Fruit fly (Drosophila melanogaster) whole organism, embryonic: ENCODE measurements around the gene gry.

Source experiments
- CG10543 ChIP-seq: fragments of 200-800 bp; sonication (Bioruptor generic); optimal IDR thresholded peaks from 3 replicates; lab custom pipeline; 2017; ENCODE audit warnings: missing biosample characterization, mild to moderate bottlenecking, missing genetic modification characterization, moderate library complexity
- CG11456 ChIP-seq: fragments of 200-800 bp; sonication (Bioruptor generic); IDR thresholded peaks from 3 replicates; pipeline ENCODE4 v1.3.6; 2022; ENCODE audit warnings: missing biosample characterization, missing genetic modification characterization
- CG1233 ChIP-seq: fragments of 200-800 bp; sonication (Bioruptor generic); optimal IDR thresholded peaks from 4 replicates; lab custom pipeline; 2018; ENCODE audit warnings: missing biosample characterization, mild to moderate bottlenecking, missing genetic modification characterization
- CG15601 ChIP-seq: fragments of 200-800 bp; sonication (Bioruptor generic); optimal IDR thresholded peaks from 3 replicates; lab custom pipeline; 2019; ENCODE audit warnings: missing biosample characterization, mild to moderate bottlenecking, missing genetic modification characterization, moderate library complexity
- CG16863 ChIP-seq: fragments of 200-800 bp; sonication (Bioruptor generic); optimal IDR thresholded peaks from 3 replicates; lab custom pipeline; 2016; ENCODE audit warnings: missing biosample characterization, missing genetic modification characterization
- CG1792 ChIP-seq: fragments of 200-800 bp; sonication (Bioruptor generic); optimal IDR thresholded peaks from 2 replicates; lab custom pipeline; 2016; ENCODE audit warnings: missing biosample characterization, missing genetic modification characterization
- CG1832 ChIP-seq: fragments of 200-800 bp; sonication (Bioruptor generic); optimal IDR thresholded peaks from 2 replicates; lab custom pipeline; 2017; ENCODE audit warnings: missing biosample characterization, mild to moderate bottlenecking, missing genetic modification characterization, inconsistent platforms
- CG18599 ChIP-seq: fragments of 200-800 bp; sonication (Bioruptor generic); optimal IDR thresholded peaks from 3 replicates; lab custom pipeline; 2017; ENCODE audit warnings: missing biosample characterization, missing genetic modification characterization, mild to moderate bottlenecking, moderate library complexity, missing genetic modification reagents
- CG18764 ChIP-seq: fragments of 200-800 bp; sonication (Bioruptor generic); optimal IDR thresholded peaks from 3 replicates; lab custom pipeline; 2016; ENCODE audit warnings: missing biosample characterization, missing genetic modification characterization
- CG2202 ChIP-seq: fragments of 200-800 bp; sonication (Bioruptor generic); optimal IDR thresholded peaks from 2 replicates; lab custom pipeline; 2018; ENCODE audit warnings: missing biosample characterization, mild to moderate bottlenecking, missing genetic modification characterization
- CG2875 ChIP-seq: fragments of 200-800 bp; sonication (Bioruptor generic); optimal IDR thresholded peaks from 2 replicates; lab custom pipeline; 2017; ENCODE audit warnings: missing biosample characterization, mild to moderate bottlenecking, missing genetic modification characterization, missing genetic modification reagents
- CG2889 ChIP-seq: fragments of 200-800 bp; sonication (Bioruptor generic); IDR thresholded peaks from 3 replicates; pipeline ENCODE4 v1.3.6; 2022; ENCODE audit warnings: missing biosample characterization, missing genetic modification characterization
- CG32772 ChIP-seq: fragments of 200-800 bp; sonication (Bioruptor generic); IDR thresholded peaks from 2 replicates; pipeline ENCODE4 v1.3.6; 2022; ENCODE audit warnings: missing biosample characterization, missing genetic modification characterization
- CG7745 ChIP-seq: fragments of 200-800 bp; sonication (Bioruptor generic); optimal IDR thresholded peaks from 2 replicates; lab custom pipeline; 2018; ENCODE audit warnings: missing biosample characterization, mild to moderate bottlenecking, missing genetic modification characterization, moderate library complexity
- CG7963 ChIP-seq: fragments of 200-800 bp; sonication (Bioruptor generic); IDR thresholded peaks from 3 replicates; pipeline ENCODE4 v1.3.6; 2022; ENCODE audit warnings: missing biosample characterization, missing genetic modification characterization; ENCODE audit not compliant: partially characterized antibody
- CG8359 ChIP-seq: fragments of 200-800 bp; sonication (Bioruptor generic); optimal IDR thresholded peaks from 2 replicates; lab custom pipeline; 2017; ENCODE audit warnings: missing biosample characterization, mild to moderate bottlenecking, missing genetic modification characterization, borderline replicate concordance
- CG9437 ChIP-seq: fragments of 200-800 bp; sonication (Bioruptor generic); optimal IDR thresholded peaks from 2 replicates; lab custom pipeline; 2018; ENCODE audit warnings: missing biosample characterization, mild to moderate bottlenecking, missing genetic modification characterization
- CkIIα-i1 ChIP-seq: fragments of 200-800 bp; sonication (Bioruptor generic); IDR thresholded peaks from 2 replicates; pipeline ENCODE4 v1.3.6; 2022; ENCODE audit warnings: missing biosample characterization, missing genetic modification characterization
- D19A ChIP-seq: fragments of 200-800 bp; optimal IDR thresholded peaks from 3 replicates; lab custom pipeline; 2019; ENCODE audit warnings: missing biosample characterization, mild to moderate bottlenecking, missing genetic modification characterization, moderate library complexity
- Dek ChIP-seq: fragments of 200-800 bp; sonication (Bioruptor generic); optimal IDR thresholded peaks from 3 replicates; lab custom pipeline; 2019; ENCODE audit warnings: missing biosample characterization, mild to moderate bottlenecking, missing genetic modification characterization, moderate library complexity
- Dfd ChIP-seq, 2 experiments: fragments of >200 bp; optimal IDR thresholded peaks; 2 replicates each; lab custom pipeline; 2017; ENCODE audit warnings: missing biosample characterization in 2 of 2, missing genetic modification characterization in 2 of 2
- Fer1 ChIP-seq: fragments of 200-800 bp; sonication (Bioruptor generic); optimal IDR thresholded peaks from 2 replicates; lab custom pipeline; 2017; ENCODE audit warnings: missing biosample characterization, mild to moderate bottlenecking, missing genetic modification characterization
- GATAe ChIP-seq: fragments of 200-800 bp; sonication (Bioruptor generic); conservative IDR thresholded peaks from 2 replicates; pipeline ENCODE4 v1.3.6; 2022; ENCODE audit warnings: missing biosample characterization, missing genetic modification characterization
- HHEX ChIP-seq: fragments of 200-800 bp; sonication (Bioruptor generic); optimal IDR thresholded peaks from 3 replicates; lab custom pipeline; 2017; ENCODE audit warnings: missing biosample characterization, mild to moderate bottlenecking, missing genetic modification characterization, missing genetic modification reagents
- Med ChIP-seq: fragments of 200-800 bp; sonication (Bioruptor generic); peaks from one replicate; lab custom pipeline; 2016; ENCODE audit warnings: missing biosample characterization, missing genetic modification characterization, mild to moderate bottlenecking, inconsistent platforms, moderate library complexity
- Nf-YB ChIP-seq: fragments of 200-800 bp; sonication (Bioruptor generic); optimal IDR thresholded peaks from 3 replicates; lab custom pipeline; 2019; ENCODE audit warnings: missing biosample characterization, mild to moderate bottlenecking, missing genetic modification characterization, moderate library complexity
- Oaz ChIP-seq: fragments of 200-800 bp; sonication (Bioruptor generic); IDR thresholded peaks from 2 replicates; pipeline ENCODE4 v1.3.6; 2022; ENCODE audit warnings: missing biosample characterization, missing genetic modification characterization
- Optix ChIP-seq: fragments of 200-800 bp; sonication (Bioruptor generic); IDR thresholded peaks from 3 replicates; pipeline ENCODE4 v1.3.6; 2022; ENCODE audit warnings: missing biosample characterization, missing genetic modification characterization
- PHDP ChIP-seq: fragments of 200-800 bp; sonication (Bioruptor generic); optimal IDR thresholded peaks from 3 replicates; lab custom pipeline; 2018; ENCODE audit warnings: missing biosample characterization, mild to moderate bottlenecking, missing genetic modification characterization, moderate library complexity
- Poxn ChIP-seq: fragments of 200-800 bp; sonication (Bioruptor generic); IDR thresholded peaks from 2 replicates; pipeline ENCODE4 v1.3.6; 2022; ENCODE audit warnings: missing biosample characterization, missing genetic modification characterization
- Sox102F ChIP-seq: fragments of 200-800 bp; sonication (Bioruptor generic); optimal IDR thresholded peaks from 2 replicates; lab custom pipeline; 2018; ENCODE audit warnings: missing biosample characterization, mild to moderate bottlenecking, missing genetic modification characterization, moderate library complexity
- ci ChIP-seq: fragments of 200-800 bp; sonication (Bioruptor generic); IDR thresholded peaks from 3 replicates; pipeline ENCODE4 v1.3.6; 2022; ENCODE audit warnings: missing biosample characterization, missing genetic modification characterization
- crp ChIP-seq, 2 experiments: fragments of 200-800 bp; sonication (Bioruptor generic); optimal IDR thresholded peaks; 2 replicates in 1 of 2; 3 replicates in 1 of 2; lab custom pipeline; 2017; ENCODE audit warnings: missing biosample characterization in 2 of 2, missing genetic modification characterization in 2 of 2, mild to moderate bottlenecking in 1 of 2, moderate library complexity in 1 of 2
- dysf ChIP-seq: fragments of 200-800 bp; sonication (Bioruptor generic); IDR thresholded peaks from 3 replicates; pipeline ENCODE4 v1.3.6; 2022; ENCODE audit warnings: missing biosample characterization, missing genetic modification characterization
- en ChIP-seq: fragments of 200-800 bp; sonication (Bioruptor generic); optimal IDR thresholded peaks from 2 replicates; lab custom pipeline; 2016; ENCODE audit warnings: missing biosample characterization, missing genetic modification characterization
- eve ChIP-seq, 2 experiments: fragments of >200 bp; optimal IDR thresholded peaks; 2 replicates each; lab custom pipeline; 2017; ENCODE audit warnings: missing biosample characterization in 2 of 2, missing genetic modification characterization in 2 of 2
- ewg ChIP-seq: fragments of 200-800 bp; sonication (Bioruptor generic); optimal IDR thresholded peaks from 3 replicates; lab custom pipeline; 2017; ENCODE audit warnings: mild to moderate bottlenecking, missing biosample characterization, missing genetic modification reagents, missing genetic modification characterization
- fd102C ChIP-seq: fragments of 200-800 bp; sonication (Bioruptor generic); optimal IDR thresholded peaks from 2 replicates; lab custom pipeline; 2018; ENCODE audit warnings: missing biosample characterization, mild to moderate bottlenecking, missing genetic modification characterization, moderate library complexity
- fd96Cb ChIP-seq: fragments of 200-800 bp; sonication (Bioruptor generic); optimal IDR thresholded peaks from 2 replicates; lab custom pipeline; 2018; ENCODE audit warnings: missing biosample characterization, mild to moderate bottlenecking, missing genetic modification characterization, moderate library complexity
- lab ChIP-seq: fragments of 200-800 bp; sonication (Bioruptor generic); optimal IDR thresholded peaks from 3 replicates; lab custom pipeline; 2017; ENCODE audit warnings: missing biosample characterization, missing genetic modification characterization, mild to moderate bottlenecking, moderate library complexity, missing genetic modification reagents
- pb ChIP-seq: fragments of 200-800 bp; sonication (Bioruptor generic); optimal IDR thresholded peaks from 3 replicates; lab custom pipeline; 2016; ENCODE audit warnings: missing biosample characterization, missing genetic modification characterization
- pnt ChIP-seq: fragments of 200-800 bp; sonication (Bioruptor generic); optimal IDR thresholded peaks from 3 replicates; lab custom pipeline; 2016; ENCODE audit warnings: missing biosample characterization, missing genetic modification characterization
- row ChIP-seq: fragments of 200-800 bp; sonication (Bioruptor generic); IDR thresholded peaks from 3 replicates; pipeline ENCODE4 v1.3.6; 2022; ENCODE audit warnings: missing biosample characterization, missing genetic modification characterization
- sd ChIP-seq: fragments of 200-800 bp; sonication (Bioruptor generic); optimal IDR thresholded peaks from 3 replicates; lab custom pipeline; 2018; ENCODE audit warnings: missing biosample characterization, mild to moderate bottlenecking, missing genetic modification characterization, moderate library complexity
- slou ChIP-seq: fragments of 200-800 bp; sonication (Bioruptor generic); optimal IDR thresholded peaks from 3 replicates; lab custom pipeline; 2016; ENCODE audit warnings: missing biosample characterization, missing genetic modification characterization
- sr ChIP-seq: fragments of 200-800 bp; sonication (Bioruptor generic); IDR thresholded peaks from 3 replicates; pipeline ENCODE4 v1.3.6; 2022; ENCODE audit warnings: missing biosample characterization, missing genetic modification characterization
- stc ChIP-seq: fragments of 200-800 bp; sonication (Bioruptor generic); IDR thresholded peaks from 2 replicates; pipeline ENCODE4 v1.3.6; 2022; ENCODE audit warnings: missing biosample characterization, missing genetic modification characterization
- ttk ChIP-seq: fragments of 200-800 bp; sonication (Bioruptor generic); IDR thresholded peaks from 2 replicates; pipeline ENCODE4 v2.1.2; 2022; ENCODE audit warnings: missing biosample characterization, missing genetic modification characterization
- unc-4 ChIP-seq: fragments of 200-800 bp; sonication (Bioruptor generic); IDR thresholded peaks from 2 replicates; pipeline ENCODE4 v1.3.6; 2022; ENCODE audit warnings: missing biosample characterization, missing genetic modification characterization; ENCODE audit not compliant: partially characterized antibody
- zen ChIP-seq: fragments of 200-800 bp; sonication (Bioruptor generic); optimal IDR thresholded peaks from 3 replicates; lab custom pipeline; 2018; ENCODE audit warnings: missing biosample characterization, mild to moderate bottlenecking, missing genetic modification characterization, moderate library complexity

Gene gry

DNA sequence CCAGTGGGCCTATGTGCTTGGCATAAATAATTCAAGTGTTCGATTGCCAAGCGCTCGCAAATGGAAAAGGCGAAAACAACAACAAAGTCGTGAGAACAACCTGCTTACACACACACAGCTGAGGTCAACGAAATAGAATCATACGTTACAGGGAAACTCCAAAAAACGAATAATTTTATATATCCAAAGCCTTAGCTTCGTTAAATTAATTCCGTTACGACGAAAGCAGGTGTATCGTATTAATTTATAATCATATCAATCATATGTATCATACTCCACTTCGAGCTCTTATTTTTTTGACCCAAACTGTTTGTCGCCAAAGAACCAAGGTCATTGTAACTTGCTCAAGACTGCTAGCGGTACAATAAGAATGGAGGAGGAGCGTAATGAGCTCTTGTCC lies 19.4 kb upstream of the gry start (continued):
- peak; percentile 80 for TF ChIP-seq Dek (tag; lab: Kevin White, UChicago)
- peak; percentile 89 for TF ChIP-seq CG1233
- TF ChIP-seq ewg (GFP tag; lab: Kevin White, UChicago) = peak; percentile 59
- peak; percentile 85 for TF ChIP-seq stc
- TF ChIP-seq CG8359 (GFP tag; lab: Kevin White, UChicago) = peak; percentile 79
- peak; percentile 87 for TF ChIP-seq CG32772 (GFP tag; lab: Robert Waterston, UW)
- TF ChIP-seq row (GFP tag; lab: Robert Waterston, UW) = peak; percentile 95
- peak; percentile 48; the same call in 1 of the 3 replicates for TF ChIP-seq CG2889
- peak; percentile 25 for TF ChIP-seq fd102C (GFP tag; lab: Kevin White, UChicago)
- no peak for TF ChIP-seq Fer1 (GFP tag; lab: Kevin White, UChicago)
- peak; percentile 75 for TF ChIP-seq ttk (GFP tag; lab: Robert Waterston, UW)
- peak; percentile 97 for TF ChIP-seq Med
- TF ChIP-seq D19A (tag; lab: Kevin White, UChicago) = no peak
- TF ChIP-seq slou = peak; percentile 32
- TF ChIP-seq CG1832 = no peak
- TF ChIP-seq Sox102F (GFP tag; lab: Kevin White, UChicago) = peak; percentile 86
- peak; percentile 79 for TF ChIP-seq CG16863
- peak; percentile 92 for TF ChIP-seq CG11456 (GFP tag; lab: Robert Waterston, UW)
- peak; percentile 92 for TF ChIP-seq PHDP
- TF ChIP-seq crp (GFP tag; optimal IDR thresholded peaks at IDR 0.05; lab: Kevin White, UChicago) = peak in 1 of 2 experiments; percentile 2
- TF ChIP-seq sd (tag; lab: Kevin White, UChicago) = no peak
- peak; percentile 87 for TF ChIP-seq fd96Cb (tag; lab: Kevin White, UChicago)
- TF ChIP-seq Dfd (GFP tag; optimal IDR thresholded peaks at IDR 0.05; lab: Kevin White, UChicago) = no peak
- peak; percentile 79 for TF ChIP-seq en
- peak; percentile 69 for TF ChIP-seq Nf-YB
- TF ChIP-seq lab = peak; percentile 94
- TF ChIP-seq GATAe (GFP tag; lab: Robert Waterston, UW) = peak; percentile 75; the same call in 1 of the 2 replicates
- peak; percentile 76 for TF ChIP-seq CG18764 (GFP tag; lab: Kevin White, UChicago)
- no peak for TF ChIP-seq CkIIα-i1
- no peak for TF ChIP-seq CG7963 (GFP tag; lab: Robert Waterston, UW)
- no peak for TF ChIP-seq CG15601
- TF ChIP-seq CG18599 (GFP tag; lab: Kevin White, UChicago) = peak; percentile 91
- no peak for TF ChIP-seq unc-4 (GFP tag; lab: Robert Waterston, UW)
- TF ChIP-seq pnt (GFP tag; lab: Kevin White, UChicago) = peak; percentile 70
- peak; percentile 89 for TF ChIP-seq HHEX (GFP tag; lab: Kevin White, UChicago)
- TF ChIP-seq eve (GFP tag; optimal IDR thresholded peaks at IDR 0.05; lab: Kevin White, UChicago) = no peak
- TF ChIP-seq CG2875 (GFP tag; lab: Kevin White, UChicago) = peak; percentile 83
- peak; percentile 46; the same call in 1 of the 3 replicates for TF ChIP-seq sr (GFP tag; lab: Robert Waterston, UW)
- TF ChIP-seq Poxn = peak; percentile 68
- peak; percentile 78 for TF ChIP-seq Optix (GFP tag; lab: Robert Waterston, UW)
- peak; percentile 89 for TF ChIP-seq ci
- peak; percentile 68 for TF ChIP-seq pb (GFP tag; lab: Kevin White, UChicago)
- peak; percentile 74 for TF ChIP-seq CG2202 (tag; lab: Kevin White, UChicago)
- TF ChIP-seq CG10543 (GFP tag; lab: Kevin White, UChicago) = peak; percentile 26
- TF ChIP-seq zen = peak; percentile 68
- TF ChIP-seq CG1792 (GFP tag; lab: Kevin White, UChicago) = peak; percentile 58
- peak; percentile 93 for TF ChIP-seq dysf (GFP tag; lab: Robert Waterston, UW)
- TF ChIP-seq CG7745 (tag; lab: Kevin White, UChicago) = no peak
- TF ChIP-seq Oaz (GFP tag; lab: Robert Waterston, UW) = peak; percentile 67
- peak; percentile 63 for TF ChIP-seq CG9437 (GFP tag; lab: Kevin White, UChicago)
